Fruit fly (Drosophila melanogaster) whole organism, wandering third instar larva: ENCODE measurements around the gene dbf.

ENCODE experiments used
- psq ChIP-seq: fragments of 200-800 bp; sonication (Bioruptor generic); optimal IDR thresholded peaks from 3 replicates; lab custom pipeline; 2017; ENCODE audit warnings: missing biosample characterization, mild to moderate bottlenecking, missing genetic modification characterization, moderate library complexity
- usp ChIP-seq: fragments of >200 bp; optimal IDR thresholded peaks from 2 replicates; lab custom pipeline; 2017; ENCODE audit warnings: missing biosample characterization, missing genetic modification characterization

- no peak for TF ChIP-seq usp (GFP tag; lab: Kevin White, UChicago)
- no peak for TF ChIP-seq psq
Measured at dm6 chr2L:10682197-10682596, 30.8 kb downstream of the dbf start.
